Fruit fly (Drosophila melanogaster): ENCODE data around the gene CG6891.

- TF ChIP-seq dl (GFP tag; optimal IDR thresholded peaks at IDR 0.05; ENCODE audit: insufficient read depth in 1 of 2, partially characterized antibody in 2 of 2) (no peak), br (GFP tag; optimal IDR thresholded peaks at IDR 0.05) (no peak), Abd-B (GFP tag; optimal IDR thresholded peaks at IDR 0.05) (no peak), Dfd (GFP tag; optimal IDR thresholded peaks at IDR 0.05) (no peak), lola (GFP tag; optimal IDR thresholded peaks at IDR 0.05) (no peak), sv (GFP tag; optimal IDR thresholded peaks at IDR 0.05) (no peak), h (GFP tag; optimal IDR thresholded peaks at IDR 0.05) (no peak), Rel (GFP tag; optimal IDR thresholded peaks at IDR 0.05) (no peak), Rel (tag; optimal IDR thresholded peaks at IDR 0.05) (no peak), Hr83 (GFP tag; optimal IDR thresholded peaks at IDR 0.05; ENCODE audit: poor library complexity, severe bottlenecking) (no peak), HLH106 (tag; optimal IDR thresholded peaks at IDR 0.05) (no peak), pan (optimal IDR thresholded peaks at IDR 0.05) (no peak), brk (GFP tag; optimal IDR thresholded peaks at IDR 0.05) (no peak), usp (GFP tag; optimal IDR thresholded peaks at IDR 0.05) (no peak), GATAd (GFP tag; optimal IDR thresholded peaks at IDR 0.05) (no peak)
Observed at dm6 chrX:18791368-18791767, 16.3 kb downstream of the CG6891 start, which contains the start of gene Atg101.

Measured in whole organism, wandering third instar larva.